Worm (Caenorhabditis elegans): ENCODE results near the gene cpz-2.

DNA sequence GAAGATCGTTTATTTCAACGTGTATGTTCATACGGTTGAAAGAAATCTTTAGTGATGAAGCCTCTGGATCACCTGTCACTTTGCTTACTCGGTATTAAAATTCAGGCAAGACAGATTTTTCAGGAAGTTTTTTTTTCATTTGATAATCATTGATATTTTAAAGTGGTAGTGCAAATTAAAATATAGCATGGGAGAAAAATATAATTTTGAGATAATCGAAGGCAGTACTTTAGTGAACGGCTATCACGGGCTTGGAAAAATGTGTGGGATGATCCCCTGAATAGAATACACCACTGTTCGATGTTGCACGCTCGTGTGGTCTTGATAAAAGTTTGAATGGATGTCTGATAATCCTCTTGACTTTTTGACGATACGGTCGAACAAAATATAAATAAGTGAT, 46.4 kb downstream of the cpz-2 start:
- no peak for TF ChIP-seq ceh-30 (tag; optimal IDR thresholded peaks at IDR 0.05)
- TF ChIP-seq F13H6.1 (tag; optimal IDR thresholded peaks at IDR 0.05): no peak
- TF ChIP-seq nhr-11 (tag; optimal IDR thresholded peaks at IDR 0.05): no peak
- TF ChIP-seq nhr-232 (tag; optimal IDR thresholded peaks at IDR 0.05): no peak
- TF ChIP-seq pha-4 (tag; optimal IDR thresholded peaks at IDR 0.05): no peak
- TF ChIP-seq ahr-1 (tag; optimal IDR thresholded peaks at IDR 0.05): no peak

Data from whole organism, late embryonic.